Fruit fly (Drosophila melanogaster) whole organism, embryonic: ENCODE data around the gene Sec23.

Experiments
- Aef1 ChIP-seq: fragments of 200-800 bp; sonication (Bioruptor generic); IDR thresholded peaks from 3 replicates; pipeline ENCODE4 v1.3.6; 2022; ENCODE audit warnings: missing biosample characterization, missing genetic modification characterization
- CG1024 ChIP-seq: fragments of 200-800 bp; sonication (Bioruptor generic); IDR thresholded peaks from 2 replicates; pipeline ENCODE4 v1.3.6; 2022; ENCODE audit warnings: missing biosample characterization, missing genetic modification characterization
- CG10267 ChIP-seq: fragments of 200-800 bp; sonication (Bioruptor generic); optimal IDR thresholded peaks from 2 replicates; lab custom pipeline; 2018; ENCODE audit warnings: missing biosample characterization, mild to moderate bottlenecking, missing genetic modification characterization, moderate library complexity
- CG10366 ChIP-seq: fragments of 200-800 bp; sonication (Bioruptor generic); IDR thresholded peaks from 2 replicates; pipeline ENCODE4 v1.3.6; 2022; ENCODE audit warnings: missing biosample characterization, missing genetic modification characterization
- CG10462 ChIP-seq: fragments of 200-800 bp; sonication (Bioruptor generic); optimal IDR thresholded peaks from 2 replicates; lab custom pipeline; 2016; ENCODE audit warnings: missing biosample characterization, missing genetic modification characterization
- CG11247 ChIP-seq: fragments of 200-800 bp; sonication (Bioruptor generic); IDR thresholded peaks from 2 replicates; pipeline ENCODE4 v1.3.6; 2022; ENCODE audit warnings: missing biosample characterization, missing genetic modification characterization
- CG14441 ChIP-seq: fragments of 200-800 bp; sonication (Bioruptor generic); IDR thresholded peaks from 2 replicates; pipeline ENCODE4 v1.3.6; 2022; ENCODE audit warnings: missing biosample characterization, missing genetic modification characterization
- CG14667 ChIP-seq: fragments of 200-800 bp; sonication (Bioruptor generic); IDR thresholded peaks from 2 replicates; pipeline ENCODE4 v1.3.6; 2022; ENCODE audit warnings: missing biosample characterization, missing genetic modification characterization
- CG15479 ChIP-seq: fragments of 200-800 bp; sonication (Bioruptor generic); optimal IDR thresholded peaks from 3 replicates; lab custom pipeline; 2019; ENCODE audit warnings: missing biosample characterization, mild to moderate bottlenecking, missing genetic modification characterization, moderate library complexity
- CG18764 ChIP-seq: fragments of 200-800 bp; sonication (Bioruptor generic); optimal IDR thresholded peaks from 3 replicates; lab custom pipeline; 2016; ENCODE audit warnings: missing biosample characterization, missing genetic modification characterization
- CG2199 ChIP-seq: fragments of 200-800 bp; sonication (Bioruptor generic); IDR thresholded peaks from 3 replicates; pipeline ENCODE4 v1.3.6; 2022; ENCODE audit warnings: missing biosample characterization, missing genetic modification characterization
- CG4282 ChIP-seq: fragments of 200-800 bp; sonication (Bioruptor generic); optimal IDR thresholded peaks from 2 replicates; lab custom pipeline; 2016; ENCODE audit warnings: missing biosample characterization, missing genetic modification characterization
- CG4328 ChIP-seq: fragments of 200-800 bp; sonication (Bioruptor generic); optimal IDR thresholded peaks from 3 replicates; lab custom pipeline; 2017; ENCODE audit warnings: missing biosample characterization, missing genetic modification reagents, missing genetic modification characterization
- CG4404 ChIP-seq: fragments of 200-800 bp; sonication (Bioruptor generic); IDR thresholded peaks from 2 replicates; pipeline ENCODE4 v1.3.6; 2022; ENCODE audit warnings: missing biosample characterization, missing genetic modification characterization
- CG6175 ChIP-seq: fragments of 200-800 bp; sonication (Bioruptor generic); IDR thresholded peaks from 3 replicates; pipeline ENCODE4 v1.3.6; 2022; ENCODE audit warnings: missing biosample characterization, missing genetic modification characterization
- CG7745 ChIP-seq: fragments of 200-800 bp; sonication (Bioruptor generic); optimal IDR thresholded peaks from 2 replicates; lab custom pipeline; 2018; ENCODE audit warnings: missing biosample characterization, mild to moderate bottlenecking, missing genetic modification characterization, moderate library complexity
- CG8281 ChIP-seq: fragments of 200-800 bp; sonication (Bioruptor generic); optimal IDR thresholded peaks from 2 replicates; lab custom pipeline; 2018; ENCODE audit warnings: missing biosample characterization, mild to moderate bottlenecking, missing genetic modification characterization, moderate library complexity
- CG8388 ChIP-seq: fragments of 200-800 bp; sonication (Bioruptor generic); optimal IDR thresholded peaks from 2 replicates; lab custom pipeline; 2019; ENCODE audit warnings: missing biosample characterization, mild to moderate bottlenecking, missing genetic modification characterization, moderate library complexity
- CG8944 ChIP-seq: fragments of 200-800 bp; sonication (Bioruptor generic); optimal IDR thresholded peaks from 3 replicates; lab custom pipeline; 2016; ENCODE audit warnings: missing biosample characterization, missing genetic modification characterization
- Ets97D ChIP-seq: fragments of 200-800 bp; sonication (Bioruptor generic); optimal IDR thresholded peaks from 3 replicates; lab custom pipeline; 2016; ENCODE audit warnings: missing biosample characterization, missing genetic modification characterization
- HLH54F ChIP-seq: fragments of 200-800 bp; sonication (Bioruptor generic); optimal IDR thresholded peaks from 3 replicates; lab custom pipeline; 2016; ENCODE audit warnings: missing biosample characterization, missing genetic modification characterization
- Hand ChIP-seq: fragments of 200-800 bp; sonication (Bioruptor generic); optimal IDR thresholded peaks from 2 replicates; lab custom pipeline; 2017; ENCODE audit warnings: mild to moderate bottlenecking, missing biosample characterization, missing genetic modification reagents, missing genetic modification characterization
- HmgZ ChIP-seq: fragments of 200-800 bp; sonication (Bioruptor generic); optimal IDR thresholded peaks from 2 replicates; lab custom pipeline; 2018; ENCODE audit warnings: missing biosample characterization, mild to moderate bottlenecking, missing genetic modification characterization
- Hr78 ChIP-seq, 2 experiments: fragments of 200-800 bp in 1 of 2; fragments of >200 bp in 1 of 2; sonication (Bioruptor generic) in 1 of 2; optimal IDR thresholded peaks; 2 replicates each; lab custom pipeline; 2017 to 2019; ENCODE audit warnings: missing biosample characterization in 2 of 2, missing genetic modification characterization in 2 of 2, mild to moderate bottlenecking in 1 of 2, moderate library complexity in 1 of 2
- Med ChIP-seq: fragments of 200-800 bp; sonication (Bioruptor generic); peaks from one replicate; lab custom pipeline; 2016; ENCODE audit warnings: missing biosample characterization, missing genetic modification characterization, mild to moderate bottlenecking, inconsistent platforms, moderate library complexity
- Mrtf ChIP-seq: fragments of 200-800 bp; sonication (Bioruptor generic); IDR thresholded peaks from 3 replicates; pipeline ENCODE4 v1.3.6; 2022; ENCODE audit warnings: missing biosample characterization, missing genetic modification characterization
- Six4 ChIP-seq: fragments of 200-800 bp; sonication (Bioruptor generic); optimal IDR thresholded peaks from 2 replicates; lab custom pipeline; 2016; ENCODE audit warnings: missing biosample characterization, missing genetic modification characterization
- Tbp ChIP-seq: fragments of >200 bp; optimal IDR thresholded peaks from 2 replicates; lab custom pipeline; 2018; ENCODE audit warnings: missing biosample characterization, missing genetic modification characterization
- Xbp1 ChIP-seq: fragments of 200-800 bp; sonication (Bioruptor generic); optimal IDR thresholded peaks from 3 replicates; lab custom pipeline; 2016; ENCODE audit warnings: missing biosample characterization, mild to moderate bottlenecking, missing genetic modification characterization
- abd-A ChIP-seq: fragments of 200-800 bp; sonication (Bioruptor generic); optimal IDR thresholded peaks from 3 replicates; lab custom pipeline; 2019; ENCODE audit warnings: missing biosample characterization, mild to moderate bottlenecking, missing genetic modification characterization, moderate library complexity
- chinmo ChIP-seq: fragments of 200-800 bp; sonication (Bioruptor generic); IDR thresholded peaks from 4 replicates; pipeline ENCODE4 v1.3.6; 2022; ENCODE audit warnings: missing biosample characterization, missing genetic modification characterization; ENCODE audit not compliant: partially characterized antibody
- crc ChIP-seq: fragments of 200-800 bp; sonication (Bioruptor generic); optimal IDR thresholded peaks from 2 replicates; lab custom pipeline; 2016; ENCODE audit warnings: missing biosample characterization, missing genetic modification characterization
- en ChIP-seq: fragments of 200-800 bp; sonication (Bioruptor generic); optimal IDR thresholded peaks from 2 replicates; lab custom pipeline; 2016; ENCODE audit warnings: missing biosample characterization, missing genetic modification characterization
- esg ChIP-seq: fragments of 200-800 bp; sonication (Bioruptor generic); conservative IDR thresholded peaks from 2 replicates; pipeline ENCODE4 v1.3.6; 2022; ENCODE audit warnings: missing biosample characterization, missing genetic modification characterization
- fu2 ChIP-seq: fragments of 200-800 bp; sonication (Bioruptor generic); optimal IDR thresholded peaks from 2 replicates; lab custom pipeline; 2016; ENCODE audit warnings: missing biosample characterization, missing genetic modification characterization
- lola ChIP-seq, 3 experiments: fragments of >200 bp in 2 of 3; fragments of 200-800 bp in 1 of 3; sonication (Bioruptor generic) in 1 of 3; optimal IDR thresholded peaks; 2 replicates each; lab custom pipeline; 2017 to 2019; ENCODE audit warnings: missing biosample characterization in 3 of 3, missing genetic modification characterization in 3 of 3, mild to moderate bottlenecking in 1 of 3, moderate library complexity in 1 of 3
- mld ChIP-seq: fragments of 200-800 bp; sonication (Bioruptor generic); IDR thresholded peaks from 3 replicates; pipeline ENCODE4 v1.3.6; 2022; ENCODE audit warnings: missing biosample characterization, missing genetic modification characterization; ENCODE audit not compliant: partially characterized antibody
- pan ChIP-seq, 4 experiments: fragments of >200 bp in 3 of 4; fragments of 200-800 bp in 1 of 4; sonication (Bioruptor generic) in 1 of 4; optimal IDR thresholded peaks in 3 of 4; IDR thresholded peaks in 1 of 4; 2 replicates each; pipeline versions ENCODE4 v1.3.6 to Lab custom; 2017 to 2022; ENCODE audit warnings: missing biosample characterization in 2 of 4, missing genetic modification characterization in 2 of 4, mixed read lengths in 1 of 4
- prd ChIP-seq, 3 experiments: fragments of >200 bp in 2 of 3; fragments of 200-800 bp in 1 of 3; sonication (Bioruptor generic) in 1 of 3; optimal IDR thresholded peaks in 2 of 3; IDR thresholded peaks in 1 of 3; 2 replicates in 2 of 3; 3 replicates in 1 of 3; pipeline versions ENCODE4 v1.3.6 to Lab custom; 2017 to 2022; ENCODE audit warnings: missing biosample characterization in 1 of 3, missing genetic modification characterization in 1 of 3
- pros ChIP-seq: fragments of 200-800 bp; sonication (Bioruptor generic); optimal IDR thresholded peaks from 3 replicates; lab custom pipeline; 2019; ENCODE audit warnings: missing biosample characterization, mild to moderate bottlenecking, missing genetic modification characterization, moderate library complexity
- row ChIP-seq: fragments of 200-800 bp; sonication (Bioruptor generic); IDR thresholded peaks from 3 replicates; pipeline ENCODE4 v1.3.6; 2022; ENCODE audit warnings: missing biosample characterization, missing genetic modification characterization
- run ChIP-seq: fragments of 200-800 bp; sonication (Bioruptor generic); optimal IDR thresholded peaks from 3 replicates; lab custom pipeline; 2018; ENCODE audit warnings: missing biosample characterization, mild to moderate bottlenecking, missing genetic modification characterization
- scrt ChIP-seq: fragments of 200-800 bp; sonication (Bioruptor generic); optimal IDR thresholded peaks from 2 replicates; lab custom pipeline; 2018; ENCODE audit warnings: missing biosample characterization, mild to moderate bottlenecking, missing genetic modification characterization, moderate library complexity
- sd ChIP-seq: fragments of 200-800 bp; sonication (Bioruptor generic); optimal IDR thresholded peaks from 3 replicates; lab custom pipeline; 2018; ENCODE audit warnings: missing biosample characterization, mild to moderate bottlenecking, missing genetic modification characterization, moderate library complexity
- sob ChIP-seq: fragments of 200-800 bp; sonication (Bioruptor generic); IDR thresholded peaks from 2 replicates; pipeline ENCODE4 v1.3.6; 2022; ENCODE audit warnings: missing biosample characterization, missing genetic modification characterization
- tap ChIP-seq: fragments of 200-800 bp; optimal IDR thresholded peaks from 3 replicates; lab custom pipeline; 2019; ENCODE audit warnings: missing biosample characterization, mild to moderate bottlenecking, missing genetic modification characterization, moderate library complexity
- toy ChIP-seq: fragments of 200-800 bp; sonication (Bioruptor generic); IDR thresholded peaks from 2 replicates; pipeline ENCODE4 v1.3.6; 2022; ENCODE audit warnings: missing biosample characterization, missing genetic modification characterization
- unc-4 ChIP-seq: fragments of 200-800 bp; sonication (Bioruptor generic); IDR thresholded peaks from 2 replicates; pipeline ENCODE4 v1.3.6; 2022; ENCODE audit warnings: missing biosample characterization, missing genetic modification characterization; ENCODE audit not compliant: partially characterized antibody

Gene Sec23

DNA sequence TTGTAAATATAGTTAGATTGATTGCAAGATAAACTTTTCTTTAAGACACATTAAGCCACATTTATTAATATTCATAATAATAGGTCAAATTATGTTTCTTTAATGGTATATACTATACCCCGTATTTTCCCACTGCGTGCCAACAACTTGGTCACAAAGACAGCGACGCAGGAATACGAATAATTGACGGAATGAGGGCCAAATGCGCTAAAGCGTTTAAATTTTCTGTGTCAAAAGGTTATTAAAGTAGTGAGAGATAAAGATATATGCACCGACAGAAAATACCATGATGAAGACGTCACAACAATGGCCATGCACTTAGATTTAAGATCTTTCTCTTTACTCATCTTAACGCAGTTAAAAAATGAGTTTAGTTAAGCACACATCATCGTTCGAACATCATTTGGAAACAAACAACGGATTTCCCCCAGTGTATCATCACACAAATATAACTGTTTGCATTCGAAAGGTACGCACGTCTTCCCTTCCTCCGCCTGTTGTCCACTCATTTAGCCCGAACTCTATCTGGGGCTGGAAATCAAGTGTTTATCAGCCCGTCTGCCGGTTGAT lies 28.4 kb upstream of the Sec23 start (continued):
- no peak for TF ChIP-seq prd (optimal IDR thresholded peaks at IDR 0.05; lab: Kevin White, UChicago)
- TF ChIP-seq prd (GFP tag; IDR thresholded peaks at IDR 0.05; lab: Robert Waterston, UW) = peak; percentile 71
- TF ChIP-seq CG14667 (GFP tag; lab: Robert Waterston, UW) = peak; percentile 64
- TF ChIP-seq HmgZ (tag; lab: Kevin White, UChicago) = peak; percentile 7
- no peak for TF ChIP-seq CG4282 (GFP tag; lab: Kevin White, UChicago)
- peak; percentile 65 for TF ChIP-seq Mrtf
- no peak for TF ChIP-seq mld
- peak; percentile 71 for TF ChIP-seq row (GFP tag; lab: Robert Waterston, UW)
- TF ChIP-seq scrt = peak; percentile 48
- TF ChIP-seq run (tag; lab: Kevin White, UChicago) = no peak
- TF ChIP-seq lola (GFP tag; optimal IDR thresholded peaks at IDR 0.05; lab: Kevin White, UChicago) = peak in 1 of 3 experiments; percentile 67
- TF ChIP-seq HLH54F (GFP tag; lab: Kevin White, UChicago) = peak; percentile 30
- no peak; the same call in 1 of the 2 replicates for TF ChIP-seq CG10366
- peak; percentile 61 for TF ChIP-seq CG8281
- TF ChIP-seq CG10267 (tag; lab: Kevin White, UChicago) = peak; percentile 47
- no peak for TF ChIP-seq pan (optimal IDR thresholded peaks at IDR 0.05; lab: Kevin White, UChicago)
- peak in 1 of 2 experiments; percentile 68 for TF ChIP-seq pan (GFP tag; optimal IDR thresholded peaks at IDR 0.05 in 1 of 2, IDR thresholded peaks at IDR 0.05 in 1 of 2)
- TF ChIP-seq Ets97D (GFP tag; lab: Kevin White, UChicago) = peak; percentile 24
- TF ChIP-seq sob = peak; percentile 37; the same call in 1 of the 2 replicates
- peak; percentile 62 for TF ChIP-seq CG8388 (GFP tag; lab: Kevin White, UChicago)
- peak; percentile 71 for TF ChIP-seq Xbp1
- TF ChIP-seq sd = no peak
- TF ChIP-seq CG6175 (GFP tag; lab: Robert Waterston, UW) = no peak
- TF ChIP-seq CG14441 (GFP tag; lab: Robert Waterston, UW) = peak; percentile 50
- TF ChIP-seq toy = no peak
- peak; percentile 54 for TF ChIP-seq CG11247 (GFP tag; lab: Robert Waterston, UW)
- no peak for TF ChIP-seq CG4328 (GFP tag; lab: Kevin White, UChicago)
- peak; percentile 53; the same call in 1 of the 2 replicates for TF ChIP-seq esg (GFP tag; lab: Robert Waterston, UW)
- no peak for TF ChIP-seq Tbp (GFP tag; lab: Kevin White, UChicago)
- peak in 1 of 2 experiments; percentile 92 for TF ChIP-seq Hr78 (GFP tag; optimal IDR thresholded peaks at IDR 0.05; lab: Kevin White, UChicago)
- peak; percentile 30; the same call in 1 of the 3 replicates for TF ChIP-seq Aef1 (GFP tag; lab: Robert Waterston, UW)
- no peak for TF ChIP-seq unc-4 (GFP tag; lab: Robert Waterston, UW)
- peak; percentile 52 for TF ChIP-seq CG8944 (GFP tag; lab: Kevin White, UChicago)
- TF ChIP-seq CG2199 = no peak
- TF ChIP-seq CG7745 (tag; lab: Kevin White, UChicago) = no peak
- TF ChIP-seq CG18764 (GFP tag; lab: Kevin White, UChicago) = peak; percentile 50
- peak; percentile 52 for TF ChIP-seq crc (GFP tag; lab: Kevin White, UChicago)
- TF ChIP-seq CG15479 (GFP tag; lab: Kevin White, UChicago) = no peak
- TF ChIP-seq abd-A (tag; lab: Kevin White, UChicago) = no peak
- peak; percentile 39; the same call in 1 of the 2 replicates for TF ChIP-seq CG4404 (GFP tag; lab: Robert Waterston, UW)
- TF ChIP-seq Hand (GFP tag; lab: Kevin White, UChicago) = peak; percentile 44
- no peak for TF ChIP-seq chinmo (GFP tag; lab: Robert Waterston, UW)
- TF ChIP-seq en = peak; percentile 49
- peak; percentile 20 for TF ChIP-seq CG10462 (GFP tag; lab: Kevin White, UChicago)
- peak; percentile 69 for TF ChIP-seq CG1024 (GFP tag; lab: Robert Waterston, UW)
- peak; percentile 38 for TF ChIP-seq Six4 (GFP tag; lab: Kevin White, UChicago)
- TF ChIP-seq fu2 (GFP tag; lab: Kevin White, UChicago) = peak; percentile 44
- TF ChIP-seq pros (GFP tag; lab: Kevin White, UChicago) = no peak
- TF ChIP-seq Med (GFP tag; lab: Kevin White, UChicago) = peak; percentile 94
- TF ChIP-seq tap (tag; lab: Kevin White, UChicago) = peak; percentile 47
